Fruit fly (Drosophila melanogaster): ENCODE measurements around the gene CG5555.

Gene CG5555

DNA sequence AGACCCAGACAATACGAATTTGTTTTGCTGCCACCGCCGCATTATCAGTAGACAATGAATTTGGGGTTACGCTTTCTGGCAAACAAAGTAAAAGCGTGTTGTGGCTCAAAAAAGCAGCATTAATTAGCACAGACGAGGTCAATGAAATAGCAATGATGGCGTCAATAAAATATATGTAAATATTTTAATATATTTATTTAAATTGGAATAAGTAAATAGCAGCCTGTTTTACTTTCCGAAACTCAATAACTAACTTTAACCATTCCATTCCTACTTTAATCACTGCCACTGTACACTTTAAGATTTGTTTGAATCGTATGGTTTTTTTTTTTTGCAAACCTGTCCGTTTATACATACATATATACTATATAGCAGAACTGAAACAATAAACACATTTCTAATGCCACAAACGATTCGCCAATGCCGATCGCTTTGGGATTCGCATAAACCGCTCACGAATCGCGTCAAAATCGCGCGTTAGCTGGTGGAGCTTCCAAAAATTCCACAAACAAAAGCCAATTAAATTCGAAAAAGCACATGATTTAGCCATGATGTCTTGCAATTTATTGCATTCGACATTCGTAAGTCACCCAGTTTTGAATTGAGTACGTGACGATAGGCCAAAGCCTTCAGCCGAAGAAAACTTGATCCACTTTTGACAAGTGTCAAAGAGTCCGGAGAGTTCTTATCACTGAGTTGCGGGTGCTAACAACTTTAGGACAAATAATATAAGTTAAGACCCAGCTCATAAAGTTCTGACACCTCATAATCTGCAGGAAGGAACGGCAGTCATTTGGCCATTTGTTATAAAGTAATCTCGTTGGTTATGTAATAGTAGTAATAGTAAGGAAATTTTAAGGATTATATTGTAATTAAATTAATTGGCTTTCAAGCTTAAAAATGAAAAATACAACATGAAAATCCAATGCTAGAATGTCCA lies 28.2 kb downstream of the CG5555 start (continued):
- TF ChIP-seq wor (GFP tag; IDR thresholded peaks at IDR 0.05) = peak; percentile 41
- peak; percentile 46 for TF ChIP-seq grau (tag; optimal IDR thresholded peaks at IDR 0.05)
- no peak for TF ChIP-seq CG2875 (GFP tag; optimal IDR thresholded peaks at IDR 0.05)
- no peak for TF ChIP-seq CG11723 (GFP tag; optimal IDR thresholded peaks at IDR 0.05)
- TF ChIP-seq Atf6 (GFP tag; IDR thresholded peaks at IDR 0.05) = peak; percentile 31; the same call in 1 of the 2 replicates
- TF ChIP-seq CG11695 (GFP tag; IDR thresholded peaks at IDR 0.05) = peak; percentile 67; the same call in 2 of the 3 replicates
- TF ChIP-seq CG17359 (tag; optimal IDR thresholded peaks at IDR 0.05) = peak; percentile 35
- no peak for TF ChIP-seq CG8944 (GFP tag; optimal IDR thresholded peaks at IDR 0.05)
- TF ChIP-seq CG7786 (GFP tag; optimal IDR thresholded peaks at IDR 0.05) = no peak
- TF ChIP-seq bcd (GFP tag; optimal IDR thresholded peaks at IDR 0.05) = peak; percentile 24
- no peak for TF ChIP-seq crol (GFP tag; IDR thresholded peaks at IDR 0.05)
- no peak for TF ChIP-seq ato (GFP tag; IDR thresholded peaks at IDR 0.05; ENCODE audit: partially characterized antibody)
- TF ChIP-seq sim (GFP tag; IDR thresholded peaks at IDR 0.05) = no peak
- TF ChIP-seq aop (GFP tag; IDR thresholded peaks at IDR 0.05) = no peak
- TF ChIP-seq esg (GFP tag; conservative IDR thresholded peaks at IDR 0.05) = peak; percentile 56
- no peak for TF ChIP-seq chn (GFP tag; optimal IDR thresholded peaks at IDR 0.05)
- no peak for TF ChIP-seq ham (GFP tag; IDR thresholded peaks at IDR 0.05)
- TF ChIP-seq CG7987 (GFP tag; optimal IDR thresholded peaks at IDR 0.05) = no peak
- TF ChIP-seq CG17328 (GFP tag; IDR thresholded peaks at IDR 0.05) = peak; percentile 43; the same call in 1 of the 2 replicates
- peak; percentile 4 for TF ChIP-seq BtbVII (GFP tag; optimal IDR thresholded peaks at IDR 0.05)
- peak; percentile 18 for TF ChIP-seq NfI (GFP tag; optimal IDR thresholded peaks at IDR 0.05)
- TF ChIP-seq bsh (GFP tag; optimal IDR thresholded peaks at IDR 0.05) = peak in 1 of 2 experiments; percentile 33
- no peak for TF ChIP-seq CG10274 (GFP tag; optimal IDR thresholded peaks at IDR 0.05)
- no peak for TF ChIP-seq CG13624 (GFP tag; optimal IDR thresholded peaks at IDR 0.05)
- no peak for TF ChIP-seq CG16813 (GFP tag; IDR thresholded peaks at IDR 0.05; ENCODE audit: partially characterized antibody)
- TF ChIP-seq CG9817 (tag; optimal IDR thresholded peaks at IDR 0.05) = peak; percentile 35
- no peak for TF ChIP-seq Hsf (GFP tag; optimal IDR thresholded peaks at IDR 0.05)
- peak; percentile 45 for TF ChIP-seq CG12391 (tag; optimal IDR thresholded peaks at IDR 0.05)
- peak; percentile 66; the same call in 1 of the 2 replicates for TF ChIP-seq CG32532 (GFP tag; IDR thresholded peaks at IDR 0.05)
- no peak for TF ChIP-seq corto (GFP tag; optimal IDR thresholded peaks at IDR 0.05)
- TF ChIP-seq ttk (GFP tag; IDR thresholded peaks at IDR 0.05) = peak; percentile 67
- TF ChIP-seq CG8765 (GFP tag; IDR thresholded peaks at IDR 0.05) = no peak
- no peak for TF ChIP-seq CG3995 (GFP tag; optimal IDR thresholded peaks at IDR 0.05)
- no peak for TF ChIP-seq hbn (GFP tag; IDR thresholded peaks at IDR 0.05; ENCODE audit: partially characterized antibody)
- no peak for TF ChIP-seq CG6254 (GFP tag; optimal IDR thresholded peaks at IDR 0.05)
- no peak for TF ChIP-seq danr (GFP tag; IDR thresholded peaks at IDR 0.05)
- 0 out of 3 replicates have a peak, but pooled peaks have one; percentile 18 for TF ChIP-seq otp (GFP tag; IDR thresholded peaks at IDR 0.05)
- no peak for TF ChIP-seq pros (GFP tag; optimal IDR thresholded peaks at IDR 0.05)
- TF ChIP-seq CG3065 (GFP tag; optimal IDR thresholded peaks at IDR 0.05) = no peak
- no peak for TF ChIP-seq CG7556 (GFP tag; optimal IDR thresholded peaks at IDR 0.05)
- peak; percentile 47; the same call in 2 of the 3 replicates for TF ChIP-seq CG34422 (GFP tag; IDR thresholded peaks at IDR 0.05)
- no peak; the same call in 1 of the 2 replicates for TF ChIP-seq CG14441 (GFP tag; IDR thresholded peaks at IDR 0.05)
- no peak for TF ChIP-seq Lim3 (GFP tag; IDR thresholded peaks at IDR 0.05)
- no peak for TF ChIP-seq CrebB (tag; optimal IDR thresholded peaks at IDR 0.05)
- TF ChIP-seq Rfx (GFP tag; IDR thresholded peaks at IDR 0.05) = peak; percentile 58; the same call in 1 of the 2 replicates
- TF ChIP-seq mld (GFP tag; IDR thresholded peaks at IDR 0.05; ENCODE audit: partially characterized antibody) = no peak
- no peak for TF ChIP-seq dm (GFP tag; optimal IDR thresholded peaks at IDR 0.05)
- TF ChIP-seq hth (optimal IDR thresholded peaks at IDR 0.05) = no peak
- TF ChIP-seq vfl (GFP tag; optimal IDR thresholded peaks at IDR 0.05) = no peak
